Worm (Caenorhabditis elegans) whole organism, young adult: ENCODE data around the gene tin-10.

Source experiments
- F22D6.2 ChIP-seq: sonication (generic microtip); optimal IDR thresholded peaks from 2 replicates; lab custom pipeline; 2016; ENCODE audit warnings: mild to moderate bottlenecking, missing genetic modification characterization, missing compliant biosample characterization
- F37B4.10 ChIP-seq: fragments of 200-800 bp; sonication (Bioruptor generic); IDR thresholded peaks from 2 replicates; pipeline ENCODE4 v1.3.6; 2022; ENCODE audit warnings: missing genetic modification characterization, missing compliant biosample characterization
- F52B5.7 ChIP-seq: sonication (generic microtip); optimal IDR thresholded peaks from 2 replicates; lab custom pipeline; 2016; ENCODE audit warnings: mild to moderate bottlenecking, missing genetic modification characterization, missing compliant biosample characterization
- F57A8.1 ChIP-seq: fragments of 200-800 bp; sonication (Bioruptor generic); optimal IDR thresholded peaks from 2 replicates; lab custom pipeline; 2018; ENCODE audit warnings: mild to moderate bottlenecking, missing genetic modification characterization, moderate library complexity, missing compliant biosample characterization
- Y56A3A.18 ChIP-seq: fragments of 200-800 bp; sonication (Bioruptor generic); IDR thresholded peaks from 2 replicates; pipeline ENCODE4 v1.3.6; 2022; ENCODE audit warnings: missing genetic modification reagents, missing genetic modification characterization, missing compliant biosample characterization
- Y79H2A.3 ChIP-seq: fragments of 200-800 bp; sonication (Bioruptor generic); conservative IDR thresholded peaks from 2 replicates; pipeline ENCODE4 v1.3.6; 2022; ENCODE audit warnings: missing genetic modification reagents, missing genetic modification characterization, missing compliant biosample characterization
- attf-3 ChIP-seq: fragments of 200-800 bp; sonication (Bioruptor generic); conservative IDR thresholded peaks from 2 replicates; pipeline ENCODE4 v1.3.6; 2022; ENCODE audit warnings: missing genetic modification reagents, missing genetic modification characterization, missing compliant biosample characterization
- chd-7 ChIP-seq: sonication (generic microtip); optimal IDR thresholded peaks from 2 replicates; lab custom pipeline; 2016; ENCODE audit warnings: mild to moderate bottlenecking, missing genetic modification characterization, moderate library complexity, missing compliant biosample characterization
- lsy-27 ChIP-seq: sonication (generic microtip); optimal IDR thresholded peaks from 2 replicates; lab custom pipeline; 2017; ENCODE audit warnings: missing genetic modification characterization, mild to moderate bottlenecking, missing compliant biosample characterization, antibody characterized with exemption, missing genotype, borderline replicate concordance; ENCODE audit not compliant: insufficient read depth
- nfyb-1 ChIP-seq: fragments of 200-800 bp; sonication (Bioruptor generic); IDR thresholded peaks from 2 replicates; pipeline ENCODE4 v1.3.6; 2022; ENCODE audit warnings: missing genetic modification reagents, missing genetic modification characterization, missing compliant biosample characterization
- snpc-1.3 ChIP-seq: sonication (generic microtip); optimal IDR thresholded peaks from 2 replicates; lab custom pipeline; 2017; ENCODE audit warnings: missing genetic modification characterization, mild to moderate bottlenecking, missing compliant biosample characterization, antibody characterized with exemption, moderate library complexity, missing genotype, missing genetic modification reagents; ENCODE audit not compliant: insufficient read depth
- ztf-6 ChIP-seq: fragments of 200-800 bp; sonication (Bioruptor generic); IDR thresholded peaks from 2 replicates; pipeline ENCODE4 v1.3.6; 2022; ENCODE audit warnings: missing genetic modification reagents, missing genetic modification characterization, missing compliant biosample characterization

ce11 chrIII:11500647-11501046, 2.0 kb downstream of the tin-10 start, which contains the start of gene nars-2:
- TF ChIP-seq nfyb-1 (GFP tag; lab: Robert Waterston, UW) (no peak), attf-3 (GFP tag; lab: Robert Waterston, UW) (no peak), F22D6.2 (tag; lab: Kevin White, UChicago) (no peak), F52B5.7 (tag; lab: Kevin White, UChicago) (no peak), Y79H2A.3 (GFP tag; lab: Robert Waterston, UW) (no peak), ztf-6 (GFP tag; lab: Robert Waterston, UW) (no peak), Y56A3A.18 (no peak), snpc-1.3 (tag; lab: Kevin White, UChicago) (no peak), lsy-27 (tag; lab: Kevin White, UChicago) (no peak), F57A8.1 (no peak), chd-7 (tag; lab: Kevin White, UChicago) (no peak), F37B4.10 (no peak)
